Worm (Caenorhabditis elegans) whole organism, young adult: Measurements from ENCODE around the gene srh-251.

ENCODE experiments used
- B0261.1 ChIP-seq: sonication (generic microtip); optimal IDR thresholded peaks from 2 replicates; lab custom pipeline; 2016; ENCODE audit warnings: mild to moderate bottlenecking, missing genetic modification characterization, moderate library complexity, missing compliant biosample characterization
- D2030.7 ChIP-seq: fragments of 200-800 bp; sonication (Bioruptor generic); IDR thresholded peaks from 2 replicates; pipeline ENCODE4 v1.3.6; 2022; ENCODE audit warnings: missing genetic modification reagents, missing genetic modification characterization, missing compliant biosample characterization
- cebp-2 ChIP-seq: fragments of 200-800 bp; sonication (Bioruptor generic); IDR thresholded peaks from 2 replicates; pipeline ENCODE4 v1.3.6; 2022; ENCODE audit warnings: missing genetic modification characterization, missing compliant biosample characterization
- efl-1 ChIP-seq: fragments of 150-350 bp; optimal IDR thresholded peaks from 2 replicates; lab custom pipeline; 2014; ENCODE audit warnings: missing biosample characterization, missing genetic modification reagents, missing genetic modification characterization
- unc-62 ChIP-seq: fragments of 150-350 bp; optimal IDR thresholded peaks from 2 replicates; lab custom pipeline; 2014; ENCODE audit warnings: missing biosample characterization, missing genetic modification reagents, missing genetic modification characterization

DNA sequence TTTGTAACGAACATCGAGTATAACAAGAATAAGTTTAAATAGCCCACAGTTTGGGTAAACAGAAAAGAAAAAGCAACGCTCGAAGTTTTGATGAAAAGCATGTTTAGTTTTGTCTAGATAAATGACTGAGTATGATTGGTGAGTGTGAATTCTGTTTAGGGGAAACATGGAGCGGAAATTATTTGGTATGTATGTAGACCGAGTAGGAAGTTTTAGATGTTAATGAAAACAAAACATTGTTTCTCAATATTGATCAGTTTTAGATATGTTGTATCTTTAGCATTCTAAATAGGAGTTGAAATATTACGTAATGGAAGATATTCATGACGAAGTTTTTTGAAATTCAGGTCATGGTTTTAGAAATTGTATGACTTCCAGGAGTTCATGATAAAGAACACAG is 32.9 kb upstream of the srh-251 start, which contains the start of gene srbc-63:
- TF ChIP-seq unc-62 (GFP tag; lab: Kevin White, UChicago) (no peak), B0261.1 (tag; lab: Kevin White, UChicago) (no peak), efl-1 (GFP tag; lab: Kevin White, UChicago) (no peak), D2030.7 (no peak), cebp-2 (GFP tag; lab: Robert Waterston, UW) (no peak)
